Worm (Caenorhabditis elegans) whole organism, young adult: ENCODE data around the gene srh-303.
A peak's percentile ranks its signal among the peaks of the same experiment; 100 is the strongest.

Experiments used
- B0261.1 ChIP-seq: sonication (generic microtip); optimal IDR thresholded peaks from 2 replicates; lab custom pipeline; 2016; ENCODE audit warnings: mild to moderate bottlenecking, missing genetic modification characterization, moderate library complexity, missing compliant biosample characterization
- C06A6.2 ChIP-seq: fragments of 200-800 bp; sonication (Bioruptor generic); conservative IDR thresholded peaks from 2 replicates; pipeline ENCODE4 v1.3.6; 2022; ENCODE audit warnings: missing genetic modification characterization, missing compliant biosample characterization
- F10E7.11 ChIP-seq: sonication (generic microtip); optimal IDR thresholded peaks from 2 replicates; lab custom pipeline; 2017; ENCODE audit warnings: mild to moderate bottlenecking, missing genetic modification characterization, moderate library complexity, missing compliant biosample characterization
- F33H1.4 ChIP-seq: fragments of 200-800 bp; sonication (Bioruptor generic); IDR thresholded peaks from 2 replicates; pipeline ENCODE4 v1.3.6; 2022; ENCODE audit warnings: missing genetic modification reagents, missing genetic modification characterization, missing compliant biosample characterization
- F39B2.1 ChIP-seq: fragments of 200-800 bp; sonication (Bioruptor generic); IDR thresholded peaks from 2 replicates; pipeline ENCODE4 v1.3.6; 2022; ENCODE audit warnings: missing genetic modification reagents, missing genetic modification characterization, missing compliant biosample characterization
- F55B11.4 ChIP-seq: sonication (generic microtip); optimal IDR thresholded peaks from 2 replicates; lab custom pipeline; 2016; ENCODE audit warnings: missing compliant biosample characterization, missing genetic modification characterization, borderline replicate concordance; ENCODE audit not compliant: insufficient read depth
- F57C9.4 ChIP-seq: sonication (generic microtip); optimal IDR thresholded peaks from 2 replicates; lab custom pipeline; 2017; ENCODE audit warnings: mild to moderate bottlenecking, missing genetic modification characterization, missing compliant biosample characterization
- Y53G8AR.9 ChIP-seq: fragments of 200-800 bp; sonication (Bioruptor generic); conservative IDR thresholded peaks from 2 replicates; pipeline ENCODE4 v1.3.6; 2022; ENCODE audit warnings: missing genetic modification reagents, missing genetic modification characterization, missing compliant biosample characterization
- Y95B8A.8 ChIP-seq: fragments of 200-800 bp; sonication (Bioruptor generic); IDR thresholded peaks from 2 replicates; pipeline ENCODE4 v1.3.6; 2022; ENCODE audit warnings: missing genetic modification reagents, missing genetic modification characterization, missing compliant biosample characterization
- attf-5 ChIP-seq: fragments of 200-800 bp; sonication (Bioruptor generic); optimal IDR thresholded peaks from 2 replicates; lab custom pipeline; 2018; ENCODE audit warnings: mild to moderate bottlenecking, missing genetic modification characterization, missing compliant biosample characterization
- cebp-1 ChIP-seq, 2 experiments: fragments of 200-800 bp in 1 of 2; sonication (Bioruptor generic) in 1 of 2; sonication (generic microtip) in 1 of 2; IDR thresholded peaks in 1 of 2; optimal IDR thresholded peaks in 1 of 2; 2 replicates each; pipeline versions ENCODE4 v1.3.6 to Lab custom; 2017 to 2022; ENCODE audit warnings: missing compliant biosample characterization in 2 of 2, missing genetic modification characterization in 2 of 2, mild to moderate bottlenecking in 1 of 2, missing genetic modification reagents in 1 of 2, moderate library complexity in 1 of 2
- cebp-2 ChIP-seq: fragments of 200-800 bp; sonication (Bioruptor generic); IDR thresholded peaks from 2 replicates; pipeline ENCODE4 v1.3.6; 2022; ENCODE audit warnings: missing genetic modification characterization, missing compliant biosample characterization
- ceh-91 ChIP-seq: fragments of 200-800 bp; sonication (Bioruptor generic); IDR thresholded peaks from 2 replicates; pipeline ENCODE4 v1.3.6; 2022; ENCODE audit warnings: missing genetic modification reagents, missing genetic modification characterization, missing compliant biosample characterization
- fkh-3 ChIP-seq: sonication (generic microtip); optimal IDR thresholded peaks from 2 replicates; lab custom pipeline; 2016; ENCODE audit warnings: mild to moderate bottlenecking, missing genetic modification characterization, missing compliant biosample characterization
- him-1 ChIP-seq: sonication (generic microtip); optimal IDR thresholded peaks from 2 replicates; lab custom pipeline; 2016; ENCODE audit warnings: missing genotype, missing genetic modification reagents, missing genetic modification characterization, missing compliant biosample characterization
- hlh-12 ChIP-seq: sonication (generic microtip); optimal IDR thresholded peaks from 2 replicates; lab custom pipeline; 2016; ENCODE audit warnings: missing genetic modification characterization, missing compliant biosample characterization
- lin-26 ChIP-seq: fragments of 200-800 bp; sonication (Bioruptor generic); IDR thresholded peaks from 2 replicates; pipeline ENCODE4 v1.3.6; 2022; ENCODE audit warnings: missing genetic modification reagents, missing genetic modification characterization, missing compliant biosample characterization
- lin-40 ChIP-seq: sonication (generic microtip); optimal IDR thresholded peaks from 2 replicates; lab custom pipeline; 2016; ENCODE audit warnings: missing genetic modification characterization, mild to moderate bottlenecking, missing compliant biosample characterization, missing genotype, missing genetic modification reagents
- lsy-27 ChIP-seq: sonication (generic microtip); optimal IDR thresholded peaks from 2 replicates; lab custom pipeline; 2017; ENCODE audit warnings: missing genetic modification characterization, mild to moderate bottlenecking, missing compliant biosample characterization, antibody characterized with exemption, missing genotype, borderline replicate concordance; ENCODE audit not compliant: insufficient read depth
- madf-10 ChIP-seq: sonication (generic microtip); optimal IDR thresholded peaks from 2 replicates; lab custom pipeline; 2016; ENCODE audit warnings: mild to moderate bottlenecking, missing genetic modification characterization, missing compliant biosample characterization
- nfya-2 ChIP-seq: fragments of 200-800 bp; sonication (Bioruptor generic); IDR thresholded peaks from 2 replicates; pipeline ENCODE4 v1.3.6; 2022; ENCODE audit warnings: missing genetic modification reagents, missing genetic modification characterization, missing compliant biosample characterization
- nhr-179 ChIP-seq: sonication (generic microtip); optimal IDR thresholded peaks from 2 replicates; lab custom pipeline; 2016; ENCODE audit warnings: mild to moderate bottlenecking, missing genetic modification characterization, missing compliant biosample characterization
- nhr-27 ChIP-seq: fragments of 200-800 bp; sonication (Bioruptor generic); optimal IDR thresholded peaks from 2 replicates; lab custom pipeline; 2018; ENCODE audit warnings: mild to moderate bottlenecking, missing genetic modification characterization, moderate library complexity, missing compliant biosample characterization
- nhr-80 ChIP-seq: sonication (generic microtip); optimal IDR thresholded peaks from 2 replicates; lab custom pipeline; 2016; ENCODE audit warnings: missing genetic modification characterization, missing compliant biosample characterization
- rpc-1 ChIP-seq, 2 experiments: fragments of 150-350 bp in 1 of 2; sonication (generic microtip) in 1 of 2; optimal IDR thresholded peaks; 2 replicates each; lab custom pipeline; 2014 to 2018; ENCODE audit warnings: missing biosample characterization in 1 of 2, missing genetic modification characterization in 1 of 2, missing genetic modification reagents in 1 of 2, missing genotype in 1 of 2
- sea-2 ChIP-seq: fragments of 200-800 bp; sonication (Bioruptor generic); IDR thresholded peaks from 2 replicates; pipeline ENCODE4 v1.3.6; 2022; ENCODE audit warnings: missing genetic modification characterization, missing compliant biosample characterization
- snpc-1.3 ChIP-seq: sonication (generic microtip); optimal IDR thresholded peaks from 2 replicates; lab custom pipeline; 2017; ENCODE audit warnings: missing genetic modification characterization, mild to moderate bottlenecking, missing compliant biosample characterization, antibody characterized with exemption, moderate library complexity, missing genotype, missing genetic modification reagents; ENCODE audit not compliant: insufficient read depth
- tbp1 ChIP-seq: fragments of 200-800 bp; sonication (Bioruptor generic); optimal IDR thresholded peaks from 2 replicates; lab custom pipeline; 2018; ENCODE audit warnings: mild to moderate bottlenecking, missing genetic modification characterization, missing compliant biosample characterization
- tbx-9 ChIP-seq: sonication (generic microtip); optimal IDR thresholded peaks from 2 replicates; lab custom pipeline; 2016; ENCODE audit warnings: borderline replicate concordance, missing genetic modification characterization, inconsistent platforms, missing compliant biosample characterization

Gene srh-303

DNA sequence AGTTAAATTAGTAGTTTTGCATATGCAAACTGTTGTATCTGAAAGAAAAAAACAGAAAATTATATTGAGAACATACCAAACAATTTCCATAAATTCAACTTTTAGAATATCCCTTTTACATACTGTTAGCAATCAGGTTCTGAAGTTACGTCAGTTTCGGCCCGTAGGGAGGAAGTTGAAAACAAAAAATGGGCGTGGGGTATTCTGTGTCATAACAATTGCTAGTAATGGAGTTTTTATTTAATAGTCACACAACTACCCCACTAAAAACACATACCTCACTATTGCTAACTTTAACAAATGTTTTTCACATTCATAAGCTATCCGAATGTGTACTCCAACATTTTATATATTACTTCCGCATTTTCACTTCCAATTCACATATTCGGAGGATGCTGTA lies 9.6 kb upstream of the srh-303 start, which contains the start of gene srh-300:
Gene srh-300, plus strand, starts transcription at position 301 of the 400 bp plus-strand sequence.
- TF ChIP-seq ceh-91 (GFP tag; lab: Robert Waterston, UW) = no peak
- TF ChIP-seq snpc-1.3 (tag; lab: Kevin White, UChicago) = no peak
- TF ChIP-seq hlh-12 = no peak
- TF ChIP-seq cebp-2 (GFP tag; lab: Robert Waterston, UW) = no peak
- TF ChIP-seq madf-10 = no peak
- no peak for TF ChIP-seq tbx-9 (tag; lab: Kevin White, UChicago)
- no peak for TF ChIP-seq Y53G8AR.9 (GFP tag; lab: Robert Waterston, UW)
- no peak for TF ChIP-seq Y95B8A.8 (GFP tag; lab: Robert Waterston, UW)
- TF ChIP-seq F55B11.4 (tag; lab: Kevin White, UChicago) = no peak
- no peak for TF ChIP-seq cebp-1 (GFP tag; IDR thresholded peaks at IDR 0.05; lab: Robert Waterston, UW)
- no peak for TF ChIP-seq cebp-1 (tag; optimal IDR thresholded peaks at IDR 0.05; lab: Kevin White, UChicago)
- TF ChIP-seq F33H1.4 (GFP tag; lab: Robert Waterston, UW) = no peak

DNA sequence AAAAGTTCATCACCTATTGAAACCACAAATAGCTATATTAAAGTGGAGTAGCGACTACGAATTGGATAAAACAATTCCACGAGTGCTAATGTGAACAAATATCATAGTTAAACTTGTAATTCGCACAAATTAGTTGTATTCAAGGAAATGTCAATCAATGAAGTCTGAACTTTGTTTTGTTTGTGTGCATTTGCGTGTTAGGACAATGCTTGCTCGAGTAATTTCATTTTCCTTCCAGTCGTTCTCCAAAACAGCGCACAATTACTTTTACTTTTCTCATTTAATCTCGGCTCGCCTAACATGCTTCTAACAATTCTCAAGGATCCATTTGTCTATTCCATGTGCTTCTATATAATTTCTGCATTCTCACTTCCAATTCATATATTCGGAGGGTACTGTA lies 6.8 kb upstream of the srh-303 start, which contains the start of gene srh-301:
Gene srh-301, plus strand, starts transcription at position 301 of the 400 bp plus-strand sequence.
- no peak for TF ChIP-seq fkh-3 (tag; lab: Kevin White, UChicago)
- TF ChIP-seq attf-5 (GFP tag; lab: Kevin White, UChicago) = no peak
- no peak for TF ChIP-seq F10E7.11 (tag; lab: Kevin White, UChicago)
- TF ChIP-seq nhr-179 (tag; lab: Kevin White, UChicago) = no peak

DNA sequence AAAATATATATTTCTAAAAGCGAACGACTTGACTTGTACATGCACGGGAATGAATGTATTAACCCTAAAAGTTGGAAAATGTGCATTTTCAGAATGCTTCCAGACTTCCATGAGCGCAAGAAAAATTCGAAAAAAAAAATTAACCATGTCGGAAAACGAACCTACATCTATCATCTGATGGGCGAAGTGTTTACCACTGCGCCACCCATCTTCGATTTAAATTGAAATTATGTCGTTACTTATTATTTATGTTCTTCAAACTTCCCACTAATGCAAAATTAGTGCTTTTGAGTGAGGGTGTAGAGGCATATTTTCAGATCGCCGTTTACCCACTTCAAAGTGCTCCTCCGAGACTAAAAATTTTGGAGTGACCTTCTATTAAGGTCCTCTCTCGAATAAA lies 5.1 kb upstream of the srh-303 start:
- TF ChIP-seq rpc-1 (optimal IDR thresholded peaks at IDR 0.05; lab: Kevin White, UChicago) (peak; percentile 39), rpc-1 (tag; optimal IDR thresholded peaks at IDR 0.05; lab: Kevin White, UChicago) (peak; percentile 68), B0261.1 (tag; lab: Kevin White, UChicago) (peak; percentile 47), lin-26 (GFP tag; lab: Robert Waterston, UW) (peak; percentile 57; the same call in 1 of the 2 replicates), tbp1 (GFP tag; lab: Kevin White, UChicago) (peak; percentile 83)

DNA sequence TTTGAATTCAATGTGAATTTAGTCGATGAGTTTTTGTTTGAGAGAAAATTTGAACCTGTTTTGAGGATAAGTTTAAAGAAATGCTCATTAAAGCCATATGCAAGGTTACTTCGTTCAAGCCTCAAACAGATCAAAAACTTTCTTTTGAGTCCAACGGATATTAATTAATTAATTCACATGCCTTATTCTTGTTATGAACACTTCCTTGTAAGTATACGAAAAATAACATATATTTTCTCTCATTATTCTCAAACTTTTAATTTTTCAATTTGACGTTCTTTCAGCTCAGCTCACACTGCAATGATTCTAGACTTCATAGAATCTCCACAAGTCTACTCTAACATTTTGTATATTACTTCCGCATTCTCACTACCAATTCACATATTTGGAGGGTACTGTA lies 3.1 kb upstream of the srh-303 start, which contains the start of gene srh-304:
Gene srh-304, plus strand, starts transcription at position 301 of the 400 bp plus-strand sequence.
- TF ChIP-seq nhr-27 (tag; lab: Kevin White, UChicago) (no peak), F57C9.4 (tag; lab: Kevin White, UChicago) (no peak), nfya-2 (GFP tag; lab: Robert Waterston, UW) (no peak), sea-2 (GFP tag; lab: Robert Waterston, UW) (no peak)

DNA sequence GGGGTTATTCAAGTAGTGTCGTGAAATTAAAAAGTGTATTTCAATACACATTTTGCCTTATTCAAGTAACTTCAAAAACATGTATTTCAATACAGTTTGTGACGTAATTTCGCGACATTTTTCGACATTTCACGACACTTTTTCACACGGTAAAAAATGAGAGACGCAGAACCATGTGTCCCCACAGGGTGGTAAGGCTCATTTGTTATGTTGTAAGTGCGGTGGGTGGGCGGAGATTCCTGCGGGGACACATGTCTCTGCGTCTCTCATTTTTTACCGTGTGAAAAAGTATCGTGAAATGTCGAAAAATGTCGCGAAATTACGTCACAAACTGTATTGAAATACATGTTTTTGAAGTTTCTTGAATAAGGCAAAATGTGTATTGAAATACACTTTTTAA lies 778 bp downstream of the srh-303 start:
- TF ChIP-seq F39B2.1 (GFP tag; lab: Robert Waterston, UW) = peak; percentile 98

DNA sequence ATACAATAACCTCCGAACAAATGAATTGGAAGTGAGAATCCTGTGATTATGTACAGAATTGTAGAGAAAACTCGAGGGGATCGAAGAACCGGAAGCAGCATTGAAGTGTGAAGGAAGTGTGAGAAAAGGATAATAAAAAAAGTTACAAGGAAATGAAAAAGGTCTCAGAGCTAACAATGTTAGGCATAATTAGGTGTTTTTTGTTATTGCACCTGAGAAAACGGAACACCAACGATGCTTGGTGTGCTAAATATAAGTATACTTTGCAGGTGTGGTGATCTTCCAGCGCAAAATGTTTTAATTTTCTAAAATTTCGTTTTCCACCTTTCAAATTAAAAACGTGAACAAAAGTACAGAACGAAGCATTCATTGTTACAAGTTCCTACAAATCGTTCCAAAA lies 12.7 kb downstream of the srh-303 start, which contains the start of gene srh-286:
Gene srh-286, minus strand, starts transcription at position 101 of the 400 bp plus-strand sequence.
- TF ChIP-seq lin-40 (tag; lab: Kevin White, UChicago) (no peak), nhr-80 (tag; lab: Kevin White, UChicago) (no peak), him-1 (tag; lab: Kevin White, UChicago) (no peak), C06A6.2 (no peak), hlh-12 (no peak), lsy-27 (no peak)
- TF ChIP-seq, all 124 proteins: peak for 0
